Fruit fly (Drosophila melanogaster) Kc167 (cell line): ENCODE results near the gene Ets97D.

Experiments used
- Myc ChIP-seq: fragments of >200 bp; optimal IDR thresholded peaks from 2 replicates; lab custom pipeline; 2017; ENCODE audit warnings: missing external identifiers
- h ChIP-seq: fragments of >200 bp; optimal IDR thresholded peaks from 3 replicates; lab custom pipeline; 2018; ENCODE audit warnings: missing external identifiers
- psq ChIP-seq: fragments of >200 bp; optimal IDR thresholded peaks from 2 replicates; lab custom pipeline; 2017; ENCODE audit warnings: missing external identifiers

dm6 chr3R:26958314-26958979 is 45.8 kb upstream of the Ets97D start, which contains the start of gene CG6330:
- TF ChIP-seq h (lab: Kevin White, UChicago) (no peak), Myc (lab: Kevin White, UChicago) (no peak), psq (no peak)
